Fruit fly (Drosophila melanogaster): ENCODE measurements around the gene Etfb.

Gene Etfb

DNA sequence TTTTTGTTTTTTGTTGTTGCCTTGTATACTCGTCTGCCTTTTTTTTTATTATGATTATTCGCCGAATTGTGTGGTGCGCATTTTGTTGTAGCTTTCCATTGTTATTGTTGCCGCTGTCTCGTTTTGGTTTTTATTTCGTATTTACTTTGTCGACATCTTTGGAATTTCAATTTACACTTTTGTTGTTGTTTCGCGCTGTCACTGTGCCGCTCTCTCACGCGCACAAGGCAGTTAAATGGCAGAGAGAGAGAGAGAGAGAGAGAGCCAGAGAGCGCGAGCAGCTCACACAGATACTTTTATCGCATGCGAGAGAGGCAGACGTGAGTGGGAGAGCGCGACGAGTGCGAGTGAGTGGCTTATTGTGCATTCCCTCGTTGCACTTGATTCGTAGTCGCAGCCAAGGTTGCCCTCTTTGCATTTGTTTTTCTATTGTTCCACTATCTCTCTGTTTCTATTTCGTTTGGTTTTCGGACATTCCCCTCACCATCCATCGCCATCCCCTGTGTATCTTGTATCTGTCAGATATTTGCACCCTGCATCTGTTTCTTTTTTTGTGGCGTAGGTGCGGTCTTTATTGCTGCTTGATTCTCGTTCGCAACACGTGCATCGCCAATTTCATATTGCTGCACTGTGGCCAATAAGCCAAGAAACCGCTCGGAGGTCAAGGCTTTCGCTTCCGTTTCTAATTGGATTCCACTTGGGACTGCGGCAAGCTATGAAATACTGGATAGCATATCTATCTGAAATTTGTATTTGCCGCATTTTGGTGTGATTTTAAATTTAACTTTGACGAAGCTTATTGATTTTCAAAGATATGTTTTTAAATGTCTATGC, 28.2 kb downstream of the Etfb start:
- TF ChIP-seq cyc (GFP tag; optimal IDR thresholded peaks at IDR 0.05) = no peak
- no peak for TF ChIP-seq Hr4 (GFP tag; optimal IDR thresholded peaks at IDR 0.05)
- no peak for TF ChIP-seq CG10669 (GFP tag; optimal IDR thresholded peaks at IDR 0.05)
- TF ChIP-seq lz (GFP tag; optimal IDR thresholded peaks at IDR 0.05) = no peak
- TF ChIP-seq esn (GFP tag; optimal IDR thresholded peaks at IDR 0.05) = no peak
- TF ChIP-seq achi (GFP tag; optimal IDR thresholded peaks at IDR 0.05) = peak; percentile 66
- TF ChIP-seq Met (GFP tag; optimal IDR thresholded peaks at IDR 0.05) = no peak
- no peak for TF ChIP-seq OdsH (GFP tag; optimal IDR thresholded peaks at IDR 0.05)
- peak; percentile 61 for TF ChIP-seq CG6854 (GFP tag; optimal IDR thresholded peaks at IDR 0.05)
- no peak for TF ChIP-seq Hr39 (GFP tag; optimal IDR thresholded peaks at IDR 0.05)
- TF ChIP-seq CG9139 (GFP tag; optimal IDR thresholded peaks at IDR 0.05) = peak; percentile 4
- no peak for TF ChIP-seq Ets96B (tag; optimal IDR thresholded peaks at IDR 0.05)
- TF ChIP-seq net (GFP tag; optimal IDR thresholded peaks at IDR 0.05) = no peak
- TF ChIP-seq acj6 (GFP tag; optimal IDR thresholded peaks at IDR 0.05) = no peak
- no peak for TF ChIP-seq CG34406 (GFP tag; optimal IDR thresholded peaks at IDR 0.05)
- TF ChIP-seq dac (GFP tag; optimal IDR thresholded peaks at IDR 0.05) = no peak
- TF ChIP-seq Eip78C (GFP tag) = peak; percentile 71
- TF ChIP-seq topi (GFP tag; optimal IDR thresholded peaks at IDR 0.05) = no peak
- no peak for TF ChIP-seq Gug (GFP tag; IDR thresholded peaks at IDR 0.05)
- TF ChIP-seq spab (GFP tag; optimal IDR thresholded peaks at IDR 0.05) = no peak
- no peak for TF ChIP-seq CG8632 (GFP tag; optimal IDR thresholded peaks at IDR 0.05)
- no peak for TF ChIP-seq CG6276 (GFP tag; optimal IDR thresholded peaks at IDR 0.05)
- no peak for TF ChIP-seq CG31627 (GFP tag; optimal IDR thresholded peaks at IDR 0.05)
- TF ChIP-seq Sox102F (GFP tag; optimal IDR thresholded peaks at IDR 0.05) = no peak
- TF ChIP-seq CG4318 (GFP tag; optimal IDR thresholded peaks at IDR 0.05) = no peak
- TF ChIP-seq CG11902 (GFP tag; optimal IDR thresholded peaks at IDR 0.05) = no peak
- TF ChIP-seq Sox14 (GFP tag; optimal IDR thresholded peaks at IDR 0.05) = no peak
- TF ChIP-seq Eip75B (GFP tag; optimal IDR thresholded peaks at IDR 0.05) = no peak
- no peak for TF ChIP-seq eg (GFP tag; IDR thresholded peaks at IDR 0.05)
- TF ChIP-seq vri (GFP tag; optimal IDR thresholded peaks at IDR 0.05) = peak; percentile 58
- peak; percentile 67; the same call in 1 of the 2 replicates for TF ChIP-seq CG15336 (GFP tag; IDR thresholded peaks at IDR 0.05)
- peak; percentile 37 for TF ChIP-seq CG16779 (tag; optimal IDR thresholded peaks at IDR 0.05)
- no peak for TF ChIP-seq fd85E (GFP tag; optimal IDR thresholded peaks at IDR 0.05)
- no peak for TF ChIP-seq CG6792 (GFP tag; optimal IDR thresholded peaks at IDR 0.05)
- TF ChIP-seq CG7368 (GFP tag; optimal IDR thresholded peaks at IDR 0.05) = no peak
- no peak for TF ChIP-seq CG1621 (tag; optimal IDR thresholded peaks at IDR 0.05)
- TF ChIP-seq salr (GFP tag; optimal IDR thresholded peaks at IDR 0.05) = no peak
- no peak for TF ChIP-seq CG3919 (GFP tag; optimal IDR thresholded peaks at IDR 0.05)
- no peak for TF ChIP-seq Ets21C (GFP tag; optimal IDR thresholded peaks at IDR 0.05)
- peak; percentile 92 for TF ChIP-seq fkh (GFP tag; optimal IDR thresholded peaks at IDR 0.05)
- TF ChIP-seq svp (GFP tag) = peak; percentile 54
- no peak for TF ChIP-seq CG3032 (tag; optimal IDR thresholded peaks at IDR 0.05)
- no peak for TF ChIP-seq Sox15 (GFP tag; optimal IDR thresholded peaks at IDR 0.05)
- TF ChIP-seq CG10631 (GFP tag; optimal IDR thresholded peaks at IDR 0.05) = no peak
- no peak for TF ChIP-seq CG11294 (GFP tag; IDR thresholded peaks at IDR 0.05)
- TF ChIP-seq ss (GFP tag; optimal IDR thresholded peaks at IDR 0.05) = no peak
- TF ChIP-seq CG8119 (GFP tag; IDR thresholded peaks at IDR 0.05) = no peak
- peak; percentile 61 for TF ChIP-seq dsx (GFP tag; optimal IDR thresholded peaks at IDR 0.05; ENCODE audit: poor library complexity, severe bottlenecking)
- no peak for TF ChIP-seq CG32006 (GFP tag; optimal IDR thresholded peaks at IDR 0.05)
- no peak for TF ChIP-seq Lpt (GFP tag; optimal IDR thresholded peaks at IDR 0.05)
- TF ChIP-seq CG6808 (GFP tag; optimal IDR thresholded peaks at IDR 0.05) = no peak
